Worm (Caenorhabditis elegans): ENCODE data around the gene trul-1.

Gene trul-1

DNA sequence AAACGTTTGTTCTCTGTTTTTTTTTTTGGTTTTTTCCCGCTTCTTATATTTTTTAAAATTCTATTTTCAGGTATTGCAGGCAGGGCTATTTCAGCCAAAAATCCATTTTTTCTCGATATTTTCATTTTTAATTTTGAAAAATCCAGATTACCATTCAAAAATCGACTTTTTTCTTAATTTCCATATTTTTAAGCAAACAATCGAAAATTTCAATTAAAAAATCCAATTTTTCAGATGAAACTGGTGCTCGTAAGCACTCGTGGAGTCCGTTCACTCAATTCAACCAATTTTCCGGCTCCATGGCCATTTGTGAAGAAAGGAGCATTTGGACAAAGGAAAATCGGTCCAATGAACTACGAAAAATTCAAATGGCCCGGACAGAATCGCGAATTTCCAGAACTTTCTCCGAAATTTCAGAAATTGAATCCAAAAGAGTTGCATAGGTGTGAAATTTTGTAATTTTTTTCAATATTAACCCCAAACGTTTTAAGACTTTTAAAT, 6.4 kb upstream of the trul-1 start, which contains the start of gene mrpl-41:
mrpl-41 (plus strand) TSS at position 235 of the 501 bp plus-strand sequence.
- TF ChIP-seq snpc-4 (tag; optimal IDR thresholded peaks at IDR 0.05) = no peak
- TF ChIP-seq hmg-11 (tag; optimal IDR thresholded peaks at IDR 0.05) = no peak
- TF ChIP-seq elt-2 (tag; optimal IDR thresholded peaks at IDR 0.05) = peak; percentile 4
- TF ChIP-seq fos-1 (tag; optimal IDR thresholded peaks at IDR 0.05) = no peak
- TF ChIP-seq fkh-10 (GFP tag; optimal IDR thresholded peaks at IDR 0.05) = no peak
- TF ChIP-seq ama-1 (optimal IDR thresholded peaks at IDR 0.05) = peak; percentile 17
- TF ChIP-seq ztf-4 (tag; optimal IDR thresholded peaks at IDR 0.05) = no peak
- no peak for TF ChIP-seq ceh-9 (tag; optimal IDR thresholded peaks at IDR 0.05)
- peak; percentile 48 for TF ChIP-seq nhr-43 (tag; optimal IDR thresholded peaks at IDR 0.05; ENCODE audit: poor library complexity, severe bottlenecking)
- no peak for TF ChIP-seq ztf-11 (tag; optimal IDR thresholded peaks at IDR 0.05)
- peak; percentile 7 for TF ChIP-seq lsy-12 (tag; optimal IDR thresholded peaks at IDR 0.05)
- TF ChIP-seq fkh-2 (tag; optimal IDR thresholded peaks at IDR 0.05) = no peak
- TF ChIP-seq sea-2 (GFP tag; optimal IDR thresholded peaks at IDR 0.05) = no peak

DNA sequence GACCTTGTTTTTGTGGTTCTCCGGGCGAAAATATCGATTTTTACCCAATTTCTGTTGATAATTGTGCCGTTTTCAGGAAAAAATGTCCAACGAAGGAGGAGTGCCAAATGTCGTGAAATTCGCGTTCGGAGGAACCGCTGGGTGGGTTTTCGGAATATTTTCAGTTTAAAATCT, 4.1 kb upstream of the trul-1 start, which contains the start of gene misc-1:
misc-1 (plus strand) TSS at position 75 of the 174 bp plus-strand sequence.
- TF ChIP-seq ztf-4 (tag; optimal IDR thresholded peaks at IDR 0.05) = no peak
- peak; percentile 0 for TF ChIP-seq ceh-28 (tag; optimal IDR thresholded peaks at IDR 0.05)
- TF ChIP-seq nhr-43 (tag; optimal IDR thresholded peaks at IDR 0.05; ENCODE audit: poor library complexity, severe bottlenecking) = no peak
- no peak for TF ChIP-seq nhr-28 (tag; optimal IDR thresholded peaks at IDR 0.05)
- no peak for TF ChIP-seq mml-1 (tag; optimal IDR thresholded peaks at IDR 0.05)
- TF ChIP-seq nhr-67 (tag; optimal IDR thresholded peaks at IDR 0.05) = no peak
- TF ChIP-seq pqm-1 (tag; optimal IDR thresholded peaks at IDR 0.05) = no peak

DNA sequence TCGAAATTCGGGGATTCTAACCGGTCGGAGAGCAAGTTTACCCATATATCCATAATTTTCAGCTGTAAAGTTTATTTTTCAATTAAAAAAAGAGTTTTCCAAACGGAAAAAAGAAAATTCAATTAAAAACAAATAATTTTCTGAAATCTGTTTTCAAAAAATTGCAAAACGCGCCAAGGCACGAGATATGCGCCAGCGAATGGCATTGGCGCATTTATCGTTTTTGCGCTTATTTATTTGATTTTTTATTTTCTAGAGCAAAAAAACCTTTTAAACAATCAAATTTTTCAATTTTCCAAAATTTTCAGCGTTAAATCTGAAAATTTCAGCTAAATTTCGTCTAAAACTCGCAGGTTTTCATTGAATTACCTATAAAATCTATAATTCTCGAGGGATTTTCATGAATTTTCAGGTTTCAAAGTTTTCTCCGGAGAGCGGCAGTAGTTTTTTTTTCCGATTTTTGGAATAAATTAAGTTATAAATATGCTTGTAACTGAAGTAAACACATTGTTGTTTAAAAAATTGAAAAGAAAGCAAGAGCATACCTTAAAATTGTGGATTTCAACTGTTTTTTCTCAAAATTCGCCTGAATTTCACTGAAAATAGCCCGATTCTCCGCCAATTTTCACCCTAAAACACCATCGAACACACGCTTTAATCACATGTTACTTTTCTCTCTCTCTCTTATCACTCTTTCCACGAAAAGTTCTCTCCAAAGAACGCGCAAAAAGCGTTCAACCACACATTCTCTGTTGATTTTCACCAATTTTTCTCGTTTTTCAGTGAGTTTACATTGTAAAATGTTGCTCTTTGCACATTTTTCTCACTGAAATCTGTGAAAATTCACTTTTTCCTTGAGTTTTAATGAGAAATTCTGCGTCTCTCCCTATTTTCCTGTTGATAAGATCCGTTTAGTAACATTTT, 3.5 kb upstream of the trul-1 start, which contains the start of gene B0432.10:
B0432.10 (minus strand) TSS at position 649 of the 924 bp plus-strand sequence.
- peak; percentile 57 for TF ChIP-seq nhr-25 (tag; optimal IDR thresholded peaks at IDR 0.05)
- peak; percentile 69 for TF ChIP-seq skn-1 (tag; optimal IDR thresholded peaks at IDR 0.05)
- no peak for TF ChIP-seq unc-39 (tag; optimal IDR thresholded peaks at IDR 0.05)
- TF ChIP-seq egl-5 (tag; optimal IDR thresholded peaks at IDR 0.05) = peak; percentile 58
- no peak for TF ChIP-seq jun-1 (tag; optimal IDR thresholded peaks at IDR 0.05)
- no peak for TF ChIP-seq sea-2 (GFP tag; optimal IDR thresholded peaks at IDR 0.05)
- no peak for TF ChIP-seq fos-1 (tag; optimal IDR thresholded peaks at IDR 0.05)
- peak; percentile 90 for TF ChIP-seq nhr-23 (tag; optimal IDR thresholded peaks at IDR 0.05)
- peak; percentile 56 for TF ChIP-seq R02D3.7 (tag; optimal IDR thresholded peaks at IDR 0.05)
- peak; percentile 91 for TF ChIP-seq snpc-4 (tag; optimal IDR thresholded peaks at IDR 0.05)
- peak; percentile 26 for TF ChIP-seq lin-39 (tag; optimal IDR thresholded peaks at IDR 0.05)
- peak; percentile 92 for TF ChIP-seq lin-15B (tag; optimal IDR thresholded peaks at IDR 0.05)
- TF ChIP-seq ama-1 (optimal IDR thresholded peaks at IDR 0.05) = peak; percentile 40
- no peak for TF ChIP-seq aly-2 (tag; optimal IDR thresholded peaks at IDR 0.05)
- TF ChIP-seq ceh-82 (tag; optimal IDR thresholded peaks at IDR 0.05) = peak; percentile 47
- TF ChIP-seq nhr-77 (tag; optimal IDR thresholded peaks at IDR 0.05) = no peak
- peak; percentile 32 for TF ChIP-seq elt-2 (tag; optimal IDR thresholded peaks at IDR 0.05)
- no peak for TF ChIP-seq zag-1 (tag; optimal IDR thresholded peaks at IDR 0.05)
- TF ChIP-seq hmg-11 (tag; optimal IDR thresholded peaks at IDR 0.05) = peak; percentile 18
- TF ChIP-seq fkh-10 (GFP tag; optimal IDR thresholded peaks at IDR 0.05) = peak; percentile 8
- peak; percentile 18 for TF ChIP-seq ceh-28 (tag; optimal IDR thresholded peaks at IDR 0.05)
- TF ChIP-seq lsy-12 (tag; optimal IDR thresholded peaks at IDR 0.05) = peak; percentile 42
- no peak for TF ChIP-seq ztf-11 (tag; optimal IDR thresholded peaks at IDR 0.05)
- no peak for TF ChIP-seq daf-12 (tag; optimal IDR thresholded peaks at IDR 0.05)
- TF ChIP-seq pha-4 (tag; optimal IDR thresholded peaks at IDR 0.05) = peak; percentile 94
- peak; percentile 91 for TF ChIP-seq pqm-1 (tag; optimal IDR thresholded peaks at IDR 0.05)
- peak; percentile 88 for TF ChIP-seq nfya-1 (tag; optimal IDR thresholded peaks at IDR 0.05; ENCODE audit: insufficient read depth)

DNA sequence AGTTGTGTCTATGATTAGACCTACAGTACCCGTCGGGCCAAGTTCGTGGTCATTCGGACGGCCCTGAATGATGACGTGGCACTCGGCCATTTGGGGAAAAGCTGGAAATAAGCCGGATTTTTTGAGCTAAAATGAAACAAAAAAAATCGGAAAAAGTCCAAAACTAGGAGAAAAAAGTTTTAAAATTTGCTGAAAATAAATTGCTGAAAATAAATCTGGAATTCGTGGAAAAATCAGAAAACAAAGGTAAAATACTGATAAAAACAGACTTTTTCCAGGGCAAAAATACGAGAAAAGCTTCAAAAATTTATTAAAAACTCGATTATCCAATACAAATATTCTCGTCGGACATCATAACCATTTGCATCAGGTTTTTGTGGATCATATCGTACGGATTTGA, 1.2 kb upstream of the trul-1 start, which contains the start of gene B0432.9:
B0432.9 (minus strand) TSS at position 101 of the 400 bp plus-strand sequence.
- TF ChIP-seq unc-39 (tag; optimal IDR thresholded peaks at IDR 0.05) (no peak), ceh-9 (tag; optimal IDR thresholded peaks at IDR 0.05) (no peak), nfya-1 (tag; optimal IDR thresholded peaks at IDR 0.05; ENCODE audit: insufficient read depth) (no peak), nhr-11 (tag; optimal IDR thresholded peaks at IDR 0.05) (no peak), eor-1 (tag; optimal IDR thresholded peaks at IDR 0.05) (no peak), nhr-23 (tag; optimal IDR thresholded peaks at IDR 0.05) (no peak), pqm-1 (tag; optimal IDR thresholded peaks at IDR 0.05) (no peak), nhr-25 (tag; optimal IDR thresholded peaks at IDR 0.05) (no peak), egl-5 (tag; optimal IDR thresholded peaks at IDR 0.05) (no peak)

All from whole organism, L3 larva.